Fruit fly (Drosophila melanogaster) whole organism, embryonic: Measurements from ENCODE around the gene CG6443.

ENCODE experiments used
- Atf-2 ChIP-seq: fragments of 200-800 bp; sonication (Bioruptor generic); optimal IDR thresholded peaks from 2 replicates; lab custom pipeline; 2016; ENCODE audit warnings: missing biosample characterization, missing genetic modification characterization
- CG11093 ChIP-seq: fragments of 200-800 bp; sonication (Bioruptor generic); IDR thresholded peaks from 3 replicates; pipeline ENCODE4 v1.3.6; 2022; ENCODE audit warnings: missing biosample characterization, missing genetic modification characterization
- CG11695 ChIP-seq: fragments of 200-800 bp; sonication (Bioruptor generic); IDR thresholded peaks from 3 replicates; pipeline ENCODE4 v1.3.6; 2022; ENCODE audit warnings: missing biosample characterization, missing genetic modification characterization
- CG12659 ChIP-seq: fragments of 200-800 bp; sonication (Bioruptor generic); optimal IDR thresholded peaks from 3 replicates; lab custom pipeline; 2017; ENCODE audit warnings: mild to moderate bottlenecking, missing biosample characterization, missing genetic modification reagents, missing genetic modification characterization
- CG14441 ChIP-seq: fragments of 200-800 bp; sonication (Bioruptor generic); IDR thresholded peaks from 2 replicates; pipeline ENCODE4 v1.3.6; 2022; ENCODE audit warnings: missing biosample characterization, missing genetic modification characterization
- CG14860 ChIP-seq: fragments of 200-800 bp; sonication (Bioruptor generic); IDR thresholded peaks from 3 replicates; pipeline ENCODE4 v1.3.6; 2022; ENCODE audit warnings: missing biosample characterization, missing genetic modification characterization; ENCODE audit not compliant: partially characterized antibody
- CG18476 ChIP-seq: fragments of 200-800 bp; sonication (Bioruptor generic); optimal IDR thresholded peaks from 2 replicates; lab custom pipeline; 2016; ENCODE audit warnings: missing biosample characterization, mild to moderate bottlenecking, missing genetic modification characterization
- CG18619 ChIP-seq: fragments of 200-800 bp; sonication (Bioruptor generic); optimal IDR thresholded peaks from 3 replicates; lab custom pipeline; 2017; ENCODE audit warnings: missing biosample characterization, mild to moderate bottlenecking, missing genetic modification characterization
- CG2199 ChIP-seq: fragments of 200-800 bp; sonication (Bioruptor generic); IDR thresholded peaks from 3 replicates; pipeline ENCODE4 v1.3.6; 2022; ENCODE audit warnings: missing biosample characterization, missing genetic modification characterization
- CG31224 ChIP-seq: fragments of 200-800 bp; sonication (Bioruptor generic); IDR thresholded peaks from 2 replicates; pipeline ENCODE4 v1.3.6; 2022; ENCODE audit warnings: missing biosample characterization, missing genetic modification characterization
- CG34224 ChIP-seq: fragments of 200-800 bp; sonication (Bioruptor generic); IDR thresholded peaks from 3 replicates; pipeline ENCODE4 v1.3.6; 2022; ENCODE audit warnings: missing biosample characterization, missing genetic modification characterization; ENCODE audit not compliant: partially characterized antibody
- CG3726 ChIP-seq: fragments of 200-800 bp; sonication (Bioruptor generic); IDR thresholded peaks from 3 replicates; pipeline ENCODE4, ENCODE4 v1.3.6; 2022; ENCODE audit warnings: missing biosample characterization, missing genetic modification characterization
- CG3995 ChIP-seq: fragments of 200-800 bp; sonication (Bioruptor generic); optimal IDR thresholded peaks from 3 replicates; lab custom pipeline; 2016; ENCODE audit warnings: missing biosample characterization, missing genetic modification characterization
- CG4282 ChIP-seq: fragments of 200-800 bp; sonication (Bioruptor generic); optimal IDR thresholded peaks from 2 replicates; lab custom pipeline; 2016; ENCODE audit warnings: missing biosample characterization, missing genetic modification characterization
- CG4404 ChIP-seq: fragments of 200-800 bp; sonication (Bioruptor generic); IDR thresholded peaks from 2 replicates; pipeline ENCODE4 v1.3.6; 2022; ENCODE audit warnings: missing biosample characterization, missing genetic modification characterization
- CG4617 ChIP-seq: fragments of 200-800 bp; sonication (Bioruptor generic); optimal IDR thresholded peaks from 3 replicates; lab custom pipeline; 2016; ENCODE audit warnings: missing biosample characterization, missing genetic modification characterization, borderline replicate concordance
- CG5180 ChIP-seq: fragments of 200-800 bp; sonication (Bioruptor generic); optimal IDR thresholded peaks from 3 replicates; lab custom pipeline; 2017; ENCODE audit warnings: missing biosample characterization, missing genetic modification characterization, mild to moderate bottlenecking, moderate library complexity, missing genetic modification reagents
- CG6689 ChIP-seq: fragments of 200-800 bp; sonication (Bioruptor generic); IDR thresholded peaks from 2 replicates; pipeline ENCODE4 v1.3.6; 2022; ENCODE audit warnings: missing biosample characterization, missing genetic modification characterization
- CG7556 ChIP-seq: fragments of 200-800 bp; sonication (Bioruptor generic); optimal IDR thresholded peaks from 2 replicates; lab custom pipeline; 2017; ENCODE audit warnings: missing biosample characterization, mild to moderate bottlenecking, missing genetic modification characterization
- CG7839 ChIP-seq: fragments of 200-800 bp; sonication (Bioruptor generic); optimal IDR thresholded peaks from 3 replicates; lab custom pipeline; 2018; ENCODE audit warnings: missing biosample characterization, mild to moderate bottlenecking, missing genetic modification characterization, moderate library complexity
- CG7963 ChIP-seq: fragments of 200-800 bp; sonication (Bioruptor generic); IDR thresholded peaks from 3 replicates; pipeline ENCODE4 v1.3.6; 2022; ENCODE audit warnings: missing biosample characterization, missing genetic modification characterization; ENCODE audit not compliant: partially characterized antibody
- CG9727 ChIP-seq: fragments of 200-800 bp; sonication (Bioruptor generic); optimal IDR thresholded peaks from 3 replicates; lab custom pipeline; 2017; ENCODE audit warnings: missing biosample characterization, mild to moderate bottlenecking, missing genetic modification characterization
- CG9876 ChIP-seq: fragments of 200-800 bp; sonication (Bioruptor generic); optimal IDR thresholded peaks from 2 replicates; lab custom pipeline; 2016; ENCODE audit warnings: missing biosample characterization, missing genetic modification characterization
- D ChIP-seq, 2 experiments: fragments of 200-800 bp in 1 of 2; fragments of >200 bp in 1 of 2; sonication (Bioruptor generic) in 1 of 2; optimal IDR thresholded peaks; 2 replicates in 1 of 2; 3 replicates in 1 of 2; lab custom pipeline; 2017; ENCODE audit warnings: mild to moderate bottlenecking in 1 of 2, missing biosample characterization in 1 of 2, missing genetic modification characterization in 1 of 2, missing genetic modification reagents in 1 of 2
- D19B ChIP-seq: fragments of 200-800 bp; sonication (Bioruptor generic); optimal IDR thresholded peaks from 2 replicates; lab custom pipeline; 2017; ENCODE audit warnings: missing biosample characterization, mild to moderate bottlenecking, missing genetic modification characterization
- Fer3 ChIP-seq: fragments of 200-800 bp; sonication (Bioruptor generic); optimal IDR thresholded peaks from 2 replicates; lab custom pipeline; 2018; ENCODE audit warnings: missing biosample characterization, mild to moderate bottlenecking, missing genetic modification characterization, moderate library complexity
- Hr39 ChIP-seq: fragments of >200 bp; optimal IDR thresholded peaks from 2 replicates; lab custom pipeline; 2017
- Hsf ChIP-seq: fragments of 200-800 bp; sonication (Bioruptor generic); optimal IDR thresholded peaks from 3 replicates; lab custom pipeline; 2016; ENCODE audit warnings: missing biosample characterization, missing genetic modification characterization
- Lim3 ChIP-seq: fragments of 200-800 bp; sonication (Bioruptor generic); IDR thresholded peaks from 2 replicates; pipeline ENCODE4 v1.3.6; 2022; ENCODE audit warnings: missing biosample characterization, missing genetic modification characterization
- Ptx1 ChIP-seq: fragments of 200-800 bp; sonication (Bioruptor generic); IDR thresholded peaks from 2 replicates; pipeline ENCODE4 v1.3.6; 2022; ENCODE audit warnings: missing biosample characterization, missing genetic modification characterization
- Ssrp ChIP-seq: fragments of 200-800 bp; sonication (Bioruptor generic); optimal IDR thresholded peaks from 2 replicates; lab custom pipeline; 2018; ENCODE audit warnings: missing biosample characterization, mild to moderate bottlenecking, missing genetic modification characterization, moderate library complexity
- ac ChIP-seq: fragments of 200-800 bp; sonication (Bioruptor generic); optimal IDR thresholded peaks from 3 replicates; lab custom pipeline; 2017; ENCODE audit warnings: missing biosample characterization, mild to moderate bottlenecking, missing genetic modification characterization
- caup ChIP-seq: fragments of 200-800 bp; sonication (Bioruptor generic); optimal IDR thresholded peaks from 3 replicates; lab custom pipeline; 2017; ENCODE audit warnings: missing biosample characterization, mild to moderate bottlenecking, missing genetic modification characterization, moderate library complexity; ENCODE audit not compliant: severe bottlenecking
- chm ChIP-seq: fragments of 200-800 bp; sonication (Bioruptor generic); IDR thresholded peaks from 2 replicates; pipeline ENCODE4 v1.3.6; 2022; ENCODE audit warnings: missing biosample characterization, missing genetic modification characterization
- croc ChIP-seq: fragments of 200-800 bp; sonication (Bioruptor generic); conservative IDR thresholded peaks from 3 replicates; pipeline ENCODE4 v1.3.6; 2022; ENCODE audit warnings: missing biosample characterization, missing genetic modification characterization
- crol ChIP-seq: fragments of 200-800 bp; sonication (Bioruptor generic); IDR thresholded peaks from 2 replicates; pipeline ENCODE4 v1.3.6; 2022; ENCODE audit warnings: missing biosample characterization, missing genetic modification characterization
- exex ChIP-seq: fragments of 200-800 bp; sonication (Bioruptor generic); optimal IDR thresholded peaks from 4 replicates; lab custom pipeline; 2018; ENCODE audit warnings: missing biosample characterization, mild to moderate bottlenecking, missing genetic modification characterization, moderate library complexity
- fru ChIP-seq: fragments of >200 bp; optimal IDR thresholded peaks from 2 replicates; lab custom pipeline; 2017
- gcm2 ChIP-seq: fragments of 200-800 bp; sonication (Bioruptor generic); optimal IDR thresholded peaks from 2 replicates; lab custom pipeline; 2016; ENCODE audit warnings: missing biosample characterization, missing genetic modification characterization
- grn ChIP-seq: fragments of 200-800 bp; sonication (Bioruptor generic); optimal IDR thresholded peaks from 3 replicates; lab custom pipeline; 2017; ENCODE audit warnings: missing biosample characterization, missing genetic modification characterization
- h ChIP-seq: fragments of >200 bp; optimal IDR thresholded peaks from 2 replicates; lab custom pipeline; 2017
- hkb ChIP-seq, 2 experiments: fragments of 200-800 bp in 1 of 2; fragments of >200 bp in 1 of 2; sonication (Bioruptor generic) in 1 of 2; IDR thresholded peaks in 1 of 2; optimal IDR thresholded peaks in 1 of 2; 2 replicates each; pipeline versions ENCODE4 v1.3.6 to Lab custom; 2017 to 2022; ENCODE audit warnings: missing biosample characterization in 1 of 2, missing genetic modification characterization in 1 of 2
- jumu ChIP-seq: fragments of 200-800 bp; sonication (Bioruptor generic); optimal IDR thresholded peaks from 3 replicates; lab custom pipeline; 2016; ENCODE audit warnings: missing biosample characterization, missing genetic modification characterization
- mirr ChIP-seq: fragments of 200-800 bp; sonication (Bioruptor generic); optimal IDR thresholded peaks from 3 replicates; lab custom pipeline; 2018; ENCODE audit warnings: missing biosample characterization, mild to moderate bottlenecking, missing genetic modification characterization
- onecut ChIP-seq: fragments of 200-800 bp; sonication (Bioruptor generic); IDR thresholded peaks from 2 replicates; pipeline ENCODE4 v1.3.6; 2022; ENCODE audit warnings: missing biosample characterization, missing genetic modification characterization
- prd ChIP-seq, 3 experiments: fragments of >200 bp in 2 of 3; fragments of 200-800 bp in 1 of 3; sonication (Bioruptor generic) in 1 of 3; optimal IDR thresholded peaks in 2 of 3; IDR thresholded peaks in 1 of 3; 2 replicates in 2 of 3; 3 replicates in 1 of 3; pipeline versions ENCODE4 v1.3.6 to Lab custom; 2017 to 2022; ENCODE audit warnings: missing biosample characterization in 1 of 3, missing genetic modification characterization in 1 of 3
- row ChIP-seq: fragments of 200-800 bp; sonication (Bioruptor generic); IDR thresholded peaks from 3 replicates; pipeline ENCODE4 v1.3.6; 2022; ENCODE audit warnings: missing biosample characterization, missing genetic modification characterization
- sens-2 ChIP-seq: fragments of 200-800 bp; sonication (Bioruptor generic); IDR thresholded peaks from 2 replicates; pipeline ENCODE4 v1.3.6; 2022; ENCODE audit warnings: missing biosample characterization, missing genetic modification characterization
- stwl ChIP-seq: fragments of 200-800 bp; sonication (Bioruptor generic); optimal IDR thresholded peaks from 3 replicates; lab custom pipeline; 2018; ENCODE audit warnings: missing biosample characterization, mild to moderate bottlenecking, missing genetic modification characterization, moderate library complexity
- vvl ChIP-seq: fragments of 200-800 bp; sonication (Bioruptor generic); IDR thresholded peaks from 2 replicates; pipeline ENCODE4 v1.3.6; 2022; ENCODE audit warnings: missing biosample characterization, missing genetic modification characterization
- wek ChIP-seq: fragments of 200-800 bp; sonication (Bioruptor generic); optimal IDR thresholded peaks from 3 replicates; lab custom pipeline; 2018; ENCODE audit warnings: missing biosample characterization, mild to moderate bottlenecking, missing genetic modification characterization, moderate library complexity
- zen2 ChIP-seq: fragments of 200-800 bp; sonication (Bioruptor generic); IDR thresholded peaks from 3 replicates; pipeline ENCODE4 v1.3.6; 2022; ENCODE audit warnings: missing biosample characterization, missing genetic modification characterization; ENCODE audit not compliant: partially characterized antibody

The CG6443 gene

DNA sequence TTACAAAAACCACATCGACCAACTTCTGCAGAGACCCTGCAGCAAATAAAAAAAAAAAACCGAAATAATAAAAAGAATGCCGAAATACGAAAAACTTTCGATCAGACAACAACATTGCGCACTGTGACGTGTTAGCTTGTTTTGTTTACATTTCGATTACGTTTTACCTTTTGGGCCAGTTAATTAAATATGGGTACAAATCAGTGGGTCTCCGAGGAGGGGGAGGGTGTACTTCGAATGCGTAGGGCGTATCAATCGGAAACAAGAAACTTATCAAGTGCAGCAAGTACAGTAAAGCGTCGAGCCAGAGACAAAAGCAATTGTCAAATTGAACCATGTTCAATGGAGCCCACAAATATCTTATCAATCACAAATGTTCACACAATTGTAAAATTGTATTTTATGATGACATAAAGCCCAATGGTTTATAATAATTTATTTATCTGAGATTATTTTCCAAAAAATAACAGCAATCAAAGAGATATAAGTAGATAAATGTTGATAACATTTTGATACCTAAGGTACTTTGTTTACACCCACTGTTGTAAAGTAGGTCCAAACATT is 27.2 kb upstream of the CG6443 start, which contains the start of gene Lip1 (continued):
- no peak for TF ChIP-seq Atf-2
- TF ChIP-seq CG7839 (tag; lab: Kevin White, UChicago): no peak
- peak; percentile 73; the same call in 1 of the 2 replicates for TF ChIP-seq Lim3 (GFP tag; lab: Robert Waterston, UW)
- TF ChIP-seq h (lab: Kevin White, UChicago): no peak
- no peak for TF ChIP-seq Hr39 (lab: Kevin White, UChicago)
- no peak for TF ChIP-seq croc (GFP tag; lab: Robert Waterston, UW)
- no peak for TF ChIP-seq Fer3 (tag; lab: Kevin White, UChicago)
- peak; percentile 9 for TF ChIP-seq CG5180 (GFP tag; lab: Kevin White, UChicago)
- TF ChIP-seq CG4617: no peak
- TF ChIP-seq D19B: no peak
- no peak for TF ChIP-seq fru
- no peak for TF ChIP-seq Hsf (GFP tag; lab: Kevin White, UChicago)
- no peak for TF ChIP-seq CG14860 (GFP tag; lab: Robert Waterston, UW)
- TF ChIP-seq CG9876 (GFP tag; lab: Kevin White, UChicago): no peak
- peak; percentile 69 for TF ChIP-seq mirr (GFP tag; lab: Kevin White, UChicago)
- TF ChIP-seq D (optimal IDR thresholded peaks at IDR 0.05; lab: Kevin White, UChicago): no peak
- TF ChIP-seq D (GFP tag; optimal IDR thresholded peaks at IDR 0.05; lab: Kevin White, UChicago): no peak
- TF ChIP-seq CG34224: no peak
- TF ChIP-seq crol (GFP tag; lab: Robert Waterston, UW): no peak
- TF ChIP-seq CG7556 (GFP tag; lab: Kevin White, UChicago): no peak
- no peak for TF ChIP-seq onecut (GFP tag; lab: Robert Waterston, UW)
- no peak for TF ChIP-seq hkb (optimal IDR thresholded peaks at IDR 0.05; lab: Kevin White, UChicago)
- no peak for TF ChIP-seq hkb (GFP tag; IDR thresholded peaks at IDR 0.05; lab: Robert Waterston, UW)
- peak; percentile 45 for TF ChIP-seq exex (tag; lab: Kevin White, UChicago)
- no peak for TF ChIP-seq CG18619 (GFP tag; lab: Kevin White, UChicago)
- peak; percentile 6 for TF ChIP-seq grn
- TF ChIP-seq ac: no peak
- no peak for TF ChIP-seq CG4404 (GFP tag; lab: Robert Waterston, UW)
- no peak for TF ChIP-seq CG12659 (GFP tag; lab: Kevin White, UChicago)
- TF ChIP-seq CG6689 (GFP tag; lab: Robert Waterston, UW): no peak
- no peak for TF ChIP-seq CG11093
- TF ChIP-seq CG3995 (GFP tag; lab: Kevin White, UChicago): no peak
- no peak for TF ChIP-seq CG3726 (GFP tag; lab: Robert Waterston, UW)
- TF ChIP-seq CG7963 (GFP tag; lab: Robert Waterston, UW): no peak
- 0 out of 2 replicates have a peak, but pooled peaks have one; percentile 18 for TF ChIP-seq vvl (GFP tag; lab: Robert Waterston, UW)
- no peak for TF ChIP-seq prd (optimal IDR thresholded peaks at IDR 0.05; lab: Kevin White, UChicago)
- no peak for TF ChIP-seq prd (GFP tag; IDR thresholded peaks at IDR 0.05; lab: Robert Waterston, UW)
- TF ChIP-seq row (GFP tag; lab: Robert Waterston, UW): no peak
- TF ChIP-seq Ptx1: no peak
- TF ChIP-seq caup: peak; percentile 2
- no peak for TF ChIP-seq CG9727 (GFP tag; lab: Kevin White, UChicago)

DNA sequence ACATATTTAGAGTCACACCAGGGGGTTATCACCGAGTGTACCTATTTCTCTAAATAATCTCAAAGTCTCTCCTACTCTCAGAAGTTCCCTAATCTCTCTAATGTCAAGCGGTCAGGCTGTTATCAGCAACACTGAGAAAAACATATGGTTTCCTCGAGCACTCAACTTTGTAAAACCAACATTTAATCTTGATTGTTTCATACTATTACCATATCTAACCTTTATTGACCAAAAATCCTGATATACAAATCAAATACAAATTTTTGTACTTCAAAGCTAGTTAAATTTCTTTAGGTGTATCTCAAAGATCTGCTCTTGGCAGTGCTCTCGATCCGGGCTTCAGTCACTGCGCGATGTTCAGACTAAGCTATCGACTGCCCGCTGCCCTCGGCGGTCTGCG is 25.5 kb upstream of the CG6443 start, which contains the start of gene CG6415:
Gene CG6415, plus strand, starts transcription at position 341 of the 400 bp plus-strand sequence.
- 0 out of 2 replicates have a peak, but pooled peaks have one; percentile 50 for TF ChIP-seq sens-2 (GFP tag; lab: Robert Waterston, UW)
- TF ChIP-seq gcm2: no peak
- peak; percentile 9 for TF ChIP-seq wek
- TF ChIP-seq chm: peak; percentile 61; the same call in 1 of the 2 replicates
- TF ChIP-seq CG2199 (GFP tag; lab: Robert Waterston, UW): no peak
- TF ChIP-seq CG6689 (GFP tag; lab: Robert Waterston, UW): peak; percentile 63
- TF ChIP-seq stwl (tag; lab: Kevin White, UChicago): no peak
- peak; percentile 70 for TF ChIP-seq Ssrp
- no peak for TF ChIP-seq zen2 (GFP tag; lab: Robert Waterston, UW)
- TF ChIP-seq CG11695 (GFP tag; lab: Robert Waterston, UW): peak; percentile 81; the same call in 2 of the 3 replicates
- TF ChIP-seq CG18476: peak; percentile 48
- peak; percentile 46 for TF ChIP-seq jumu (GFP tag; lab: Kevin White, UChicago)
- peak; percentile 45; the same call in 1 of the 2 replicates for TF ChIP-seq CG31224 (GFP tag; lab: Robert Waterston, UW)
- peak; percentile 77 for TF ChIP-seq CG14441 (GFP tag; lab: Robert Waterston, UW)
- no peak for TF ChIP-seq CG4282 (GFP tag; lab: Kevin White, UChicago)
